Fruit fly (Drosophila melanogaster) whole organism, embryonic: ENCODE measurements around the gene Cpr31A.

Experiments used
- Aef1 ChIP-seq: fragments of 200-800 bp; sonication (Bioruptor generic); IDR thresholded peaks from 3 replicates; pipeline ENCODE4 v1.3.6; 2022; ENCODE audit warnings: missing biosample characterization, missing genetic modification characterization
- BtbVII ChIP-seq: fragments of 200-800 bp; sonication (Bioruptor generic); optimal IDR thresholded peaks from 3 replicates; lab custom pipeline; 2017; ENCODE audit warnings: missing biosample characterization, mild to moderate bottlenecking, missing genetic modification characterization
- CG10959 ChIP-seq: fragments of 200-800 bp; sonication (Bioruptor generic); IDR thresholded peaks from 2 replicates; pipeline ENCODE4 v1.3.6; 2022; ENCODE audit warnings: missing biosample characterization, missing genetic modification characterization
- CG12155 ChIP-seq: fragments of 200-800 bp; sonication (Bioruptor generic); optimal IDR thresholded peaks from 3 replicates; lab custom pipeline; 2016; ENCODE audit warnings: missing biosample characterization, missing genetic modification characterization
- CG1233 ChIP-seq: fragments of 200-800 bp; sonication (Bioruptor generic); optimal IDR thresholded peaks from 4 replicates; lab custom pipeline; 2018; ENCODE audit warnings: missing biosample characterization, mild to moderate bottlenecking, missing genetic modification characterization
- CG12391 ChIP-seq: fragments of 200-800 bp; sonication (Bioruptor generic); optimal IDR thresholded peaks from 3 replicates; lab custom pipeline; 2018; ENCODE audit warnings: missing biosample characterization, mild to moderate bottlenecking, missing genetic modification characterization, moderate library complexity
- CG12744 ChIP-seq: fragments of 200-800 bp; sonication (Bioruptor generic); optimal IDR thresholded peaks from 2 replicates; lab custom pipeline; 2016; ENCODE audit warnings: missing biosample characterization, missing genetic modification characterization
- CG15514 ChIP-seq: fragments of 200-800 bp; sonication (Bioruptor generic); optimal IDR thresholded peaks from 3 replicates; lab custom pipeline; 2017; ENCODE audit warnings: missing biosample characterization, missing genetic modification characterization, mild to moderate bottlenecking, moderate library complexity, missing genetic modification reagents
- CG15696 ChIP-seq: fragments of 200-800 bp; sonication (Bioruptor generic); optimal IDR thresholded peaks from 2 replicates; lab custom pipeline; 2019; ENCODE audit warnings: missing biosample characterization, mild to moderate bottlenecking, missing genetic modification characterization, moderate library complexity
- CG2120 ChIP-seq: fragments of 200-800 bp; sonication (Bioruptor generic); optimal IDR thresholded peaks from 3 replicates; lab custom pipeline; 2016; ENCODE audit warnings: missing biosample characterization, missing genetic modification characterization
- CG30403 ChIP-seq: fragments of 200-800 bp; sonication (Bioruptor generic); optimal IDR thresholded peaks from 3 replicates; lab custom pipeline; 2016; ENCODE audit warnings: missing biosample characterization, missing genetic modification characterization
- CG3065 ChIP-seq: fragments of 200-800 bp; sonication (Bioruptor generic); optimal IDR thresholded peaks from 2 replicates; lab custom pipeline; 2016; ENCODE audit warnings: missing biosample characterization, missing genetic modification characterization
- CG31224 ChIP-seq: fragments of 200-800 bp; sonication (Bioruptor generic); IDR thresholded peaks from 2 replicates; pipeline ENCODE4 v1.3.6; 2022; ENCODE audit warnings: missing biosample characterization, missing genetic modification characterization
- CG42726 ChIP-seq: fragments of 200-800 bp; sonication (Bioruptor generic); IDR thresholded peaks from 2 replicates; pipeline ENCODE4 v1.3.6; 2022; ENCODE audit warnings: missing biosample characterization, missing genetic modification characterization; ENCODE audit not compliant: partially characterized antibody
- CG4282 ChIP-seq: fragments of 200-800 bp; sonication (Bioruptor generic); optimal IDR thresholded peaks from 2 replicates; lab custom pipeline; 2016; ENCODE audit warnings: missing biosample characterization, missing genetic modification characterization
- CG4328 ChIP-seq: fragments of 200-800 bp; sonication (Bioruptor generic); optimal IDR thresholded peaks from 3 replicates; lab custom pipeline; 2017; ENCODE audit warnings: missing biosample characterization, missing genetic modification reagents, missing genetic modification characterization
- CG6689 ChIP-seq: fragments of 200-800 bp; sonication (Bioruptor generic); IDR thresholded peaks from 2 replicates; pipeline ENCODE4 v1.3.6; 2022; ENCODE audit warnings: missing biosample characterization, missing genetic modification characterization
- CG6813 ChIP-seq: fragments of 200-800 bp; sonication (Bioruptor generic); optimal IDR thresholded peaks from 2 replicates; lab custom pipeline; 2017; ENCODE audit warnings: missing biosample characterization, missing genetic modification characterization, mild to moderate bottlenecking, moderate library complexity, missing genetic modification reagents
- CG7839 ChIP-seq: fragments of 200-800 bp; sonication (Bioruptor generic); optimal IDR thresholded peaks from 3 replicates; lab custom pipeline; 2018; ENCODE audit warnings: missing biosample characterization, mild to moderate bottlenecking, missing genetic modification characterization, moderate library complexity
- CG9817 ChIP-seq: fragments of 200-800 bp; sonication (Bioruptor generic); optimal IDR thresholded peaks from 2 replicates; lab custom pipeline; 2018; ENCODE audit warnings: missing biosample characterization, mild to moderate bottlenecking, missing genetic modification characterization, moderate library complexity
- CkIIα-i1 ChIP-seq: fragments of 200-800 bp; sonication (Bioruptor generic); IDR thresholded peaks from 2 replicates; pipeline ENCODE4 v1.3.6; 2022; ENCODE audit warnings: missing biosample characterization, missing genetic modification characterization
- Drgx ChIP-seq: fragments of 200-800 bp; sonication (Bioruptor generic); IDR thresholded peaks from 2 replicates; pipeline ENCODE4 v1.3.6; 2022; ENCODE audit warnings: missing biosample characterization, missing genetic modification characterization
- E2f1 ChIP-seq: fragments of 200-800 bp; sonication (Bioruptor generic); IDR thresholded peaks from 2 replicates; pipeline ENCODE4 v1.3.6; 2022; ENCODE audit warnings: missing biosample characterization, missing genetic modification characterization
- Ets97D ChIP-seq: fragments of 200-800 bp; sonication (Bioruptor generic); optimal IDR thresholded peaks from 3 replicates; lab custom pipeline; 2016; ENCODE audit warnings: missing biosample characterization, missing genetic modification characterization
- Gug ChIP-seq: fragments of 200-800 bp; sonication (Bioruptor generic); IDR thresholded peaks from 4 replicates; pipeline ENCODE4 v1.3.6; 2022; ENCODE audit warnings: missing biosample characterization, missing genetic modification characterization
- Hand ChIP-seq: fragments of 200-800 bp; sonication (Bioruptor generic); optimal IDR thresholded peaks from 2 replicates; lab custom pipeline; 2017; ENCODE audit warnings: mild to moderate bottlenecking, missing biosample characterization, missing genetic modification reagents, missing genetic modification characterization
- MTF-1 ChIP-seq: fragments of 200-800 bp; sonication (Bioruptor generic); optimal IDR thresholded peaks from 2 replicates; lab custom pipeline; 2018; ENCODE audit warnings: missing biosample characterization, mild to moderate bottlenecking, missing genetic modification characterization, borderline replicate concordance
- NC2α ChIP-seq: fragments of 200-800 bp; sonication (Bioruptor generic); optimal IDR thresholded peaks from 2 replicates; lab custom pipeline; 2016; ENCODE audit warnings: missing biosample characterization, missing genetic modification characterization
- Nf-YB ChIP-seq: fragments of 200-800 bp; sonication (Bioruptor generic); optimal IDR thresholded peaks from 3 replicates; lab custom pipeline; 2019; ENCODE audit warnings: missing biosample characterization, mild to moderate bottlenecking, missing genetic modification characterization, moderate library complexity
- Oli ChIP-seq: fragments of 200-800 bp; sonication (Bioruptor generic); optimal IDR thresholded peaks from 2 replicates; lab custom pipeline; 2018; ENCODE audit warnings: missing biosample characterization, mild to moderate bottlenecking, missing genetic modification characterization, moderate library complexity
- Sox102F ChIP-seq: fragments of 200-800 bp; sonication (Bioruptor generic); optimal IDR thresholded peaks from 2 replicates; lab custom pipeline; 2018; ENCODE audit warnings: missing biosample characterization, mild to moderate bottlenecking, missing genetic modification characterization, moderate library complexity
- TFAM ChIP-seq: fragments of 200-800 bp; sonication (Bioruptor generic); optimal IDR thresholded peaks from 2 replicates; lab custom pipeline; 2017; ENCODE audit warnings: missing biosample characterization, missing genetic modification characterization, inconsistent platforms
- bcd ChIP-seq: fragments of 200-800 bp; sonication (Bioruptor generic); optimal IDR thresholded peaks from 2 replicates; lab custom pipeline; 2017; ENCODE audit warnings: missing biosample characterization, mild to moderate bottlenecking, missing genetic modification characterization
- cas ChIP-seq: fragments of 200-800 bp; sonication (Bioruptor generic); IDR thresholded peaks from 2 replicates; pipeline ENCODE4 v1.3.6; 2022; ENCODE audit warnings: missing biosample characterization, missing genetic modification characterization
- crc ChIP-seq: fragments of 200-800 bp; sonication (Bioruptor generic); optimal IDR thresholded peaks from 2 replicates; lab custom pipeline; 2016; ENCODE audit warnings: missing biosample characterization, missing genetic modification characterization
- dmrt99B ChIP-seq: fragments of 200-800 bp; sonication (Bioruptor generic); optimal IDR thresholded peaks from 2 replicates; lab custom pipeline; 2018; ENCODE audit warnings: missing biosample characterization, mild to moderate bottlenecking, missing genetic modification characterization, moderate library complexity
- dpn ChIP-seq, 2 experiments: fragments of 200-800 bp; sonication (Bioruptor generic); optimal IDR thresholded peaks; 3 replicates each; lab custom pipeline; 2016; ENCODE audit warnings: missing biosample characterization in 2 of 2, missing genetic modification characterization in 2 of 2
- dysf ChIP-seq: fragments of 200-800 bp; sonication (Bioruptor generic); IDR thresholded peaks from 3 replicates; pipeline ENCODE4 v1.3.6; 2022; ENCODE audit warnings: missing biosample characterization, missing genetic modification characterization
- emc ChIP-seq: fragments of 200-800 bp; sonication (Bioruptor generic); optimal IDR thresholded peaks from 2 replicates; lab custom pipeline; 2016; ENCODE audit warnings: missing biosample characterization, missing genetic modification characterization
- gem ChIP-seq: fragments of 200-800 bp; sonication (Bioruptor generic); optimal IDR thresholded peaks from 2 replicates; lab custom pipeline; 2019; ENCODE audit warnings: missing biosample characterization, mild to moderate bottlenecking, missing genetic modification characterization, moderate library complexity
- gsb-n ChIP-seq: fragments of 200-800 bp; sonication (Bioruptor generic); optimal IDR thresholded peaks from 3 replicates; lab custom pipeline; 2018; ENCODE audit warnings: missing biosample characterization, mild to moderate bottlenecking, missing genetic modification characterization
- klu ChIP-seq: fragments of 200-800 bp; sonication (Bioruptor generic); IDR thresholded peaks from 2 replicates; pipeline ENCODE4 v1.3.6; 2022; ENCODE audit warnings: missing biosample characterization, missing genetic modification characterization
- lab ChIP-seq: fragments of 200-800 bp; sonication (Bioruptor generic); optimal IDR thresholded peaks from 3 replicates; lab custom pipeline; 2017; ENCODE audit warnings: missing biosample characterization, missing genetic modification characterization, mild to moderate bottlenecking, moderate library complexity, missing genetic modification reagents
- nmo ChIP-seq: fragments of 200-800 bp; sonication (Bioruptor generic); optimal IDR thresholded peaks from 2 replicates; lab custom pipeline; 2018; ENCODE audit warnings: missing biosample characterization, mild to moderate bottlenecking, missing genetic modification characterization, moderate library complexity
- org-1 ChIP-seq: fragments of 200-800 bp; sonication (Bioruptor generic); optimal IDR thresholded peaks from 2 replicates; lab custom pipeline; 2017; ENCODE audit warnings: missing biosample characterization, missing genetic modification characterization
- sens-2 ChIP-seq: fragments of 200-800 bp; sonication (Bioruptor generic); IDR thresholded peaks from 2 replicates; pipeline ENCODE4 v1.3.6; 2022; ENCODE audit warnings: missing biosample characterization, missing genetic modification characterization
- seq ChIP-seq: fragments of 200-800 bp; sonication (Bioruptor generic); IDR thresholded peaks from 2 replicates; pipeline ENCODE4 v1.3.6; 2022; ENCODE audit warnings: missing biosample characterization, missing genetic modification characterization
- sob ChIP-seq: fragments of 200-800 bp; sonication (Bioruptor generic); IDR thresholded peaks from 2 replicates; pipeline ENCODE4 v1.3.6; 2022; ENCODE audit warnings: missing biosample characterization, missing genetic modification characterization
- tio ChIP-seq: fragments of 200-800 bp; sonication (Bioruptor generic); optimal IDR thresholded peaks from 2 replicates; lab custom pipeline; 2017; ENCODE audit warnings: missing biosample characterization, missing genetic modification characterization, inconsistent platforms
- tup ChIP-seq: fragments of 200-800 bp; sonication (Bioruptor generic); optimal IDR thresholded peaks from 2 replicates; lab custom pipeline; 2016; ENCODE audit warnings: missing biosample characterization, mild to moderate bottlenecking, missing genetic modification characterization, moderate library complexity

Gene Cpr31A

DNA sequence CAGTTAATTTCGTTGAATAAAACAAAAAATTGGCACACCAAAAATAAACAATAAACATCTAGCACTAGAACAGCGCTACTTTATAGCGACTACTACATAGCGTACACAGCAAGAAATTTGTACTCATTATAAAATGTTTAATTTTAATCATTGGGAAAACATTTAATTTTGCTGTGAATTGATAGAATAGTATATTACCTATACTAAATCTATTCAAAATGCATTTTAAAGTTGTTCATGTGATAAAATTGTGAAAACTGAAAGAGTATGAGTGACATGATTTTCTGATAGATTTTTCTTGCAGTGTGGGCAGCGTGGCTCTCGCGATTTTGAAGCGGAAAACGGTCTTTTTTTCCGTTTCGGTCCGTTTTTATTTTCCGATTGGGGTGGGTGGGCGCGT, 7.3 kb downstream of the Cpr31A start (continued):
- TF ChIP-seq E2f1 (GFP tag; lab: Robert Waterston, UW) (0 out of 2 replicates have a peak, but pooled peaks have one; percentile 13), sob (GFP tag; lab: Robert Waterston, UW) (0 out of 2 replicates have a peak, but pooled peaks have one; percentile 18), seq (GFP tag; lab: Robert Waterston, UW) (peak; percentile 40; the same call in 1 of the 2 replicates), CG42726 (GFP tag; lab: Robert Waterston, UW) (no peak), klu (GFP tag; lab: Robert Waterston, UW) (no peak), CG4328 (peak; percentile 11), CG7839 (tag; lab: Kevin White, UChicago) (peak; percentile 63), emc (peak; percentile 6), BtbVII (GFP tag; lab: Kevin White, UChicago) (no peak), Gug (0 out of 4 replicates have a peak, but pooled peaks have one; percentile 5), MTF-1 (GFP tag; lab: Kevin White, UChicago) (no peak), CG2120 (GFP tag; lab: Kevin White, UChicago) (peak; percentile 51), CG12391 (tag; lab: Kevin White, UChicago) (peak; percentile 36), CG6689 (peak; percentile 42; the same call in 1 of the 2 replicates), CG9817 (tag; lab: Kevin White, UChicago) (peak; percentile 24), Hand (no peak), CG3065 (GFP tag; lab: Kevin White, UChicago) (no peak), Drgx (GFP tag; lab: Robert Waterston, UW) (peak; percentile 51; the same call in 1 of the 2 replicates), bcd (GFP tag; lab: Kevin White, UChicago) (peak; percentile 42), tup (GFP tag; lab: Kevin White, UChicago) (no peak), Nf-YB (GFP tag; lab: Kevin White, UChicago) (no peak), nmo (GFP tag; lab: Kevin White, UChicago) (peak; percentile 31), CG31224 (peak; percentile 22; the same call in 1 of the 2 replicates), crc (GFP tag; lab: Kevin White, UChicago) (no peak), sens-2 (no peak), Sox102F (GFP tag; lab: Kevin White, UChicago) (peak; percentile 52), dmrt99B (tag; lab: Kevin White, UChicago) (peak; percentile 55), cas (GFP tag; lab: Robert Waterston, UW) (no peak), gsb-n (tag; lab: Kevin White, UChicago) (no peak), org-1 (GFP tag; lab: Kevin White, UChicago) (peak; percentile 18), TFAM (GFP tag; lab: Kevin White, UChicago) (no peak), lab (peak; percentile 34), CG30403 (GFP tag; lab: Kevin White, UChicago) (peak; percentile 40), Ets97D (no peak), Oli (tag; lab: Kevin White, UChicago) (peak; percentile 40), CG6813 (GFP tag; lab: Kevin White, UChicago) (no peak), CG12155 (GFP tag; lab: Kevin White, UChicago) (peak; percentile 14), gem (peak; percentile 64), tio (peak; percentile 34), CkIIα-i1 (GFP tag; lab: Robert Waterston, UW) (no peak), Aef1 (GFP tag; lab: Robert Waterston, UW) (0 out of 3 replicates have a peak, but pooled peaks have one; percentile 20), CG15696 (tag; lab: Kevin White, UChicago) (peak; percentile 0), CG1233 (GFP tag; lab: Kevin White, UChicago) (no peak), CG15514 (peak; percentile 4), CG12744 (GFP tag; lab: Kevin White, UChicago) (no peak), NC2α (GFP tag; lab: Kevin White, UChicago) (no peak), dpn (GFP tag; optimal IDR thresholded peaks at IDR 0.05; lab: Kevin White, UChicago) (peak; percentile 9 to 28), CG10959 (GFP tag; lab: Robert Waterston, UW) (no peak), dysf (GFP tag; lab: Robert Waterston, UW) (peak; percentile 63; the same call in 2 of the 3 replicates), CG4282 (GFP tag; lab: Kevin White, UChicago) (no peak)
